Worm (Caenorhabditis elegans): ENCODE measurements around the gene shw-3.

- TF ChIP-seq aly-2 (tag; optimal IDR thresholded peaks at IDR 0.05) (no peak), ceh-82 (tag; optimal IDR thresholded peaks at IDR 0.05) (no peak), snpc-4 (tag; optimal IDR thresholded peaks at IDR 0.05) (no peak), ZK546.5 (tag; optimal IDR thresholded peaks at IDR 0.05) (no peak), mdl-1 (tag; optimal IDR thresholded peaks at IDR 0.05) (no peak), nfya-1 (tag; optimal IDR thresholded peaks at IDR 0.05; ENCODE audit: insufficient read depth) (peak; percentile 58)
Measured at ce11 chrV:13009843-13010242, 22.9 kb upstream of the shw-3 start.

Data from whole organism, L3 larva.